Worm (Caenorhabditis elegans): ENCODE results near the gene cht-3.

- TF ChIP-seq skn-1 (tag; optimal IDR thresholded peaks at IDR 0.05) (no peak), unc-62 (GFP tag; optimal IDR thresholded peaks at IDR 0.05) (no peak), nhr-25 (tag; optimal IDR thresholded peaks at IDR 0.05) (no peak), snpc-4 (tag; optimal IDR thresholded peaks at IDR 0.05) (no peak), C34F6.9 (tag; optimal IDR thresholded peaks at IDR 0.05) (no peak), unc-39 (tag; optimal IDR thresholded peaks at IDR 0.05) (no peak), lsy-2 (tag; optimal IDR thresholded peaks at IDR 0.05) (no peak), R02D3.7 (tag; optimal IDR thresholded peaks at IDR 0.05) (no peak), aly-2 (tag; optimal IDR thresholded peaks at IDR 0.05) (no peak), mdl-1 (tag; optimal IDR thresholded peaks at IDR 0.05) (no peak), ztf-11 (tag; optimal IDR thresholded peaks at IDR 0.05) (no peak), nhr-237 (tag; optimal IDR thresholded peaks at IDR 0.05) (no peak), fos-1 (tag; optimal IDR thresholded peaks at IDR 0.05) (no peak), ceh-82 (tag; optimal IDR thresholded peaks at IDR 0.05) (no peak)
Measured at ce11 chrIV:7018623-7019022, 15.2 kb downstream of the cht-3 start.
